Worm (Caenorhabditis elegans) whole organism, L2 larva: Measurements from ENCODE around the gene col-163.

Source experiments
- Y55F3AM.14 ChIP-seq: fragments of 200-800 bp; sonication (Bioruptor generic); optimal IDR thresholded peaks from 2 replicates; lab custom pipeline; 2018; ENCODE audit warnings: mild to moderate bottlenecking, missing genetic modification characterization, missing compliant biosample characterization
- ZK546.5 ChIP-seq: sonication (generic microtip); optimal IDR thresholded peaks from 2 replicates; lab custom pipeline; 2017; ENCODE audit warnings: missing biosample characterization, missing genetic modification characterization
- aly-2 ChIP-seq: fragments of 150-350 bp; optimal IDR thresholded peaks from 2 replicates; lab custom pipeline; 2014; ENCODE audit warnings: missing biosample characterization, missing genetic modification characterization
- ama-1 ChIP-seq: fragments of 150-350 bp; optimal IDR thresholded peaks from 2 replicates; lab custom pipeline; 2018; ENCODE audit warnings: inconsistent platforms
- ceh-16 ChIP-seq: fragments of 150-350 bp; optimal IDR thresholded peaks from 2 replicates; lab custom pipeline; 2014; ENCODE audit warnings: missing biosample characterization, missing genetic modification characterization
- ceh-82 ChIP-seq: fragments of 150-350 bp; optimal IDR thresholded peaks from 2 replicates; lab custom pipeline; 2014; ENCODE audit warnings: missing biosample characterization, missing genetic modification characterization
- mab-5 ChIP-seq: fragments of 150-350 bp; optimal IDR thresholded peaks from 2 replicates; lab custom pipeline; 2014; ENCODE audit warnings: missing biosample characterization, missing genetic modification characterization
- nhr-10 ChIP-seq: sonication (generic microtip); optimal IDR thresholded peaks from 2 replicates; lab custom pipeline; 2017; ENCODE audit warnings: missing biosample characterization, missing genetic modification characterization
- nhr-11 ChIP-seq: fragments of 150-350 bp; optimal IDR thresholded peaks from 2 replicates; lab custom pipeline; 2014; ENCODE audit warnings: missing biosample characterization, missing genetic modification characterization
- nhr-25 ChIP-seq: fragments of 150-350 bp; sonication (generic microtip); optimal IDR thresholded peaks from 3 replicates; lab custom pipeline; 2014; ENCODE audit warnings: missing biosample characterization, missing genetic modification characterization
- skn-1 ChIP-seq: sonication (generic microtip); optimal IDR thresholded peaks from 2 replicates; lab custom pipeline; 2017; ENCODE audit warnings: missing biosample characterization, missing genetic modification characterization
- snpc-4 ChIP-seq: fragments of 150-350 bp; optimal IDR thresholded peaks from 2 replicates; lab custom pipeline; 2014; ENCODE audit warnings: missing biosample characterization, missing genetic modification characterization
- unc-39 ChIP-seq: fragments of 150-350 bp; optimal IDR thresholded peaks from 2 replicates; lab custom pipeline; 2014; ENCODE audit warnings: missing biosample characterization, missing genetic modification characterization
- ztf-11 ChIP-seq: sonication (generic microtip); optimal IDR thresholded peaks from 2 replicates; lab custom pipeline; 2017; ENCODE audit warnings: missing biosample characterization, missing genetic modification characterization

- TF ChIP-seq mab-5 (tag; lab: Kevin White, UChicago) (no peak), nhr-25 (tag; lab: Kevin White, UChicago) (no peak), nhr-11 (no peak), nhr-10 (no peak), skn-1 (no peak), ZK546.5 (tag; lab: Kevin White, UChicago) (no peak), snpc-4 (tag; lab: Kevin White, UChicago) (no peak), aly-2 (tag; lab: Kevin White, UChicago) (no peak), Y55F3AM.14 (GFP tag; lab: Kevin White, UChicago) (no peak), ama-1 (lab: Kevin White, UChicago) (no peak), ceh-82 (tag; lab: Kevin White, UChicago) (no peak), ztf-11 (tag; lab: Kevin White, UChicago) (no peak), unc-39 (tag; lab: Kevin White, UChicago) (no peak), ceh-16 (tag; lab: Kevin White, UChicago) (no peak)
These were observed 41.6 kb upstream of the col-163 start, which contains the start of gene abf-4 for ce11 chrV:20558270-20558669.
